Worm (Caenorhabditis elegans) whole organism, L1 larva: ENCODE measurements around the gene ZK892.5.
A peak's percentile ranks its signal among the peaks of the same experiment; 100 is the strongest.

Experiments
- C04F5.9 ChIP-seq: sonication (generic microtip); optimal IDR thresholded peaks from 2 replicates; lab custom pipeline; 2016; ENCODE audit warnings: missing genetic modification characterization, missing compliant biosample characterization
- C16A3.4 ChIP-seq: fragments of 150-350 bp; optimal IDR thresholded peaks from 2 replicates; lab custom pipeline; 2014; ENCODE audit warnings: missing biosample characterization, missing genetic modification characterization
- Y116A8C.19 ChIP-seq: sonication (generic microtip); optimal IDR thresholded peaks from 2 replicates; lab custom pipeline; 2016; ENCODE audit warnings: missing compliant biosample characterization, missing genetic modification characterization, borderline replicate concordance
- aha-1 ChIP-seq: fragments of 150-350 bp; optimal IDR thresholded peaks from 2 replicates; lab custom pipeline; 2014; ENCODE audit warnings: missing biosample characterization, missing genetic modification characterization
- aly-2 ChIP-seq: fragments of 150-350 bp; optimal IDR thresholded peaks from 2 replicates; lab custom pipeline; 2014; ENCODE audit warnings: missing biosample characterization, missing genetic modification characterization
- blmp-1 ChIP-seq: fragments of 150-350 bp; optimal IDR thresholded peaks from 2 replicates; lab custom pipeline; 2014; ENCODE audit warnings: missing biosample characterization, missing genetic modification characterization
- ceh-8 ChIP-seq: fragments of 200-800 bp; sonication (Bioruptor generic); optimal IDR thresholded peaks from 2 replicates; lab custom pipeline; 2018; ENCODE audit warnings: mild to moderate bottlenecking, missing genetic modification characterization, moderate library complexity, missing compliant biosample characterization
- ceh-82 ChIP-seq, 3 experiments: fragments of 150-350 bp in 1 of 3; sonication (generic microtip) in 2 of 3; optimal IDR thresholded peaks; 2 replicates each; lab custom pipeline; 2014 to 2017; ENCODE audit warnings: missing biosample characterization in 3 of 3, missing genetic modification characterization in 3 of 3
- ceh-88 ChIP-seq: fragments of 200-800 bp; sonication (Bioruptor generic); IDR thresholded peaks from 2 replicates; pipeline ENCODE4 v1.3.6; 2022; ENCODE audit warnings: missing genetic modification characterization, missing compliant biosample characterization
- dsc-1 ChIP-seq: sonication (generic microtip); optimal IDR thresholded peaks from 2 replicates; lab custom pipeline; 2016; ENCODE audit warnings: mild to moderate bottlenecking, missing genetic modification characterization, missing compliant biosample characterization
- efl-1 ChIP-seq, 4 experiments: fragments of 150-350 bp; optimal IDR thresholded peaks in 3 of 4; peaks in 1 of 4; 1 replicate in 1 of 4; 2 replicates in 3 of 4; lab custom pipeline; 2014; ENCODE audit warnings: missing biosample characterization in 2 of 4, missing genetic modification characterization in 2 of 4, missing genetic modification reagents in 2 of 4
- egl-13 ChIP-seq: sonication (generic microtip); optimal IDR thresholded peaks from 2 replicates; lab custom pipeline; 2016; ENCODE audit warnings: missing genotype, missing genetic modification reagents, missing genetic modification characterization, missing compliant biosample characterization
- elt-2 ChIP-seq: sonication (generic microtip); optimal IDR thresholded peaks from 2 replicates; lab custom pipeline; 2016; ENCODE audit warnings: missing genetic modification characterization, mild to moderate bottlenecking, inconsistent platforms, missing compliant biosample characterization, missing genetic modification reagents
- elt-3 ChIP-seq, 6 experiments: fragments of 150-350 bp in 1 of 6; sonication (generic microtip); optimal IDR thresholded peaks; 2 replicates each; lab custom pipeline; 2017 to 2018; ENCODE audit warnings: missing biosample characterization in 6 of 6, missing genetic modification characterization in 6 of 6, inconsistent platforms in 1 of 6
- grh-1 ChIP-seq: fragments of 200-800 bp; sonication (Bioruptor generic); IDR thresholded peaks from 2 replicates; pipeline ENCODE4 v1.3.6; 2022; ENCODE audit warnings: missing genetic modification reagents, missing genetic modification characterization, missing compliant biosample characterization
- irx-1 ChIP-seq: sonication (generic microtip); optimal IDR thresholded peaks from 2 replicates; lab custom pipeline; 2016; ENCODE audit warnings: missing genetic modification characterization, missing compliant biosample characterization
- lin-13 ChIP-seq: fragments of 150-350 bp; optimal IDR thresholded peaks from 2 replicates; lab custom pipeline; 2014; ENCODE audit warnings: missing biosample characterization, missing genetic modification reagents, missing genetic modification characterization
- lin-14 ChIP-seq: fragments of 200-800 bp; sonication (Bioruptor generic); optimal IDR thresholded peaks from 2 replicates; lab custom pipeline; 2018; ENCODE audit warnings: mild to moderate bottlenecking, missing genetic modification characterization, moderate library complexity, missing compliant biosample characterization
- lin-35 ChIP-seq, 2 experiments: fragments of 150-350 bp; optimal IDR thresholded peaks; 2 replicates each; lab custom pipeline; 2014; ENCODE audit warnings: missing biosample characterization in 2 of 2, missing genetic modification characterization in 2 of 2, missing genetic modification reagents in 2 of 2
- lin-39 ChIP-seq: fragments of 150-350 bp; optimal IDR thresholded peaks from 2 replicates; lab custom pipeline; 2014; ENCODE audit warnings: missing biosample characterization, missing genetic modification reagents, missing genetic modification characterization
- lir-3 ChIP-seq: sonication (generic microtip); optimal IDR thresholded peaks from 2 replicates; lab custom pipeline; 2016; ENCODE audit warnings: mild to moderate bottlenecking, missing genetic modification characterization, moderate library complexity, missing compliant biosample characterization; ENCODE audit not compliant: poor library complexity
- lsy-2 ChIP-seq, 2 experiments: fragments of 150-350 bp; optimal IDR thresholded peaks; 2 replicates each; lab custom pipeline; 2014; ENCODE audit warnings: missing biosample characterization in 2 of 2, missing genetic modification characterization in 2 of 2
- mab-9 ChIP-seq: fragments of 200-800 bp; sonication (Bioruptor generic); IDR thresholded peaks from 2 replicates; pipeline ENCODE4 v1.3.6; 2022; ENCODE audit warnings: missing genetic modification reagents, missing genetic modification characterization, missing compliant biosample characterization
- mdl-1 ChIP-seq, 2 experiments: fragments of 150-350 bp; optimal IDR thresholded peaks; 2 replicates each; lab custom pipeline; 2014 to 2017; ENCODE audit warnings: missing biosample characterization in 2 of 2, missing genetic modification characterization in 2 of 2, inconsistent platforms in 1 of 2
- mep-1 ChIP-seq: fragments of 150-350 bp; optimal IDR thresholded peaks from 2 replicates; lab custom pipeline; 2014; ENCODE audit warnings: missing biosample characterization, missing genetic modification characterization
- nhr-12 ChIP-seq: sonication (generic microtip); optimal IDR thresholded peaks from 2 replicates; lab custom pipeline; 2017; ENCODE audit warnings: missing biosample characterization, missing genetic modification characterization
- nhr-19 ChIP-seq: fragments of 200-800 bp; sonication (Bioruptor generic); conservative IDR thresholded peaks from 2 replicates; pipeline ENCODE4 v1.3.6; 2022; ENCODE audit warnings: missing genetic modification characterization, missing compliant biosample characterization
- nhr-20 ChIP-seq: sonication (generic microtip); optimal IDR thresholded peaks from 2 replicates; lab custom pipeline; 2016; ENCODE audit warnings: mild to moderate bottlenecking, missing genetic modification characterization, missing compliant biosample characterization
- nhr-237 ChIP-seq: fragments of 150-350 bp; optimal IDR thresholded peaks from 2 replicates; lab custom pipeline; 2014; ENCODE audit warnings: missing biosample characterization, missing genetic modification characterization
- nhr-28 ChIP-seq: fragments of 150-350 bp; optimal IDR thresholded peaks from 2 replicates; lab custom pipeline; 2014; ENCODE audit warnings: missing biosample characterization, missing genetic modification characterization
- nhr-71 ChIP-seq: sonication (generic microtip); optimal IDR thresholded peaks from 2 replicates; lab custom pipeline; 2016; ENCODE audit warnings: mild to moderate bottlenecking, missing genetic modification characterization, moderate library complexity, missing compliant biosample characterization
- nhr-84 ChIP-seq: sonication (generic microtip); optimal IDR thresholded peaks from 2 replicates; lab custom pipeline; 2017; ENCODE audit warnings: missing biosample characterization, missing genetic modification characterization
- nhr-85 ChIP-seq: sonication (generic microtip); peaks from one replicate; lab custom pipeline; 2016; ENCODE audit warnings: missing genetic modification characterization, inconsistent platforms, missing compliant biosample characterization
- nhr-90 ChIP-seq: sonication (generic microtip); optimal IDR thresholded peaks from 2 replicates; lab custom pipeline; 2016; ENCODE audit warnings: mild to moderate bottlenecking, missing genetic modification characterization, missing compliant biosample characterization; ENCODE audit not compliant: poor library complexity
- pax-3 ChIP-seq: fragments of 200-800 bp; sonication (Bioruptor generic); optimal IDR thresholded peaks from 2 replicates; lab custom pipeline; 2018; ENCODE audit warnings: mild to moderate bottlenecking, missing genetic modification characterization, moderate library complexity, missing compliant biosample characterization
- snu-23 ChIP-seq: sonication (generic microtip); optimal IDR thresholded peaks from 2 replicates; lab custom pipeline; 2016; ENCODE audit warnings: missing genetic modification characterization, missing compliant biosample characterization
- tbx-2 ChIP-seq: sonication (generic microtip); optimal IDR thresholded peaks from 2 replicates; lab custom pipeline; 2016; ENCODE audit warnings: missing genetic modification characterization, missing compliant biosample characterization
- unc-130 ChIP-seq: fragments of 150-350 bp; optimal IDR thresholded peaks from 2 replicates; lab custom pipeline; 2017; ENCODE audit warnings: missing biosample characterization, missing genetic modification characterization, inconsistent platforms
- unc-30 ChIP-seq: sonication (generic microtip); optimal IDR thresholded peaks from 2 replicates; lab custom pipeline; 2017; ENCODE audit warnings: missing biosample characterization, missing genetic modification characterization
- unc-86 ChIP-seq: sonication (generic microtip); optimal IDR thresholded peaks from 2 replicates; lab custom pipeline; 2016; ENCODE audit warnings: missing genetic modification characterization, missing compliant biosample characterization

ZK892.5 gene

DNA sequence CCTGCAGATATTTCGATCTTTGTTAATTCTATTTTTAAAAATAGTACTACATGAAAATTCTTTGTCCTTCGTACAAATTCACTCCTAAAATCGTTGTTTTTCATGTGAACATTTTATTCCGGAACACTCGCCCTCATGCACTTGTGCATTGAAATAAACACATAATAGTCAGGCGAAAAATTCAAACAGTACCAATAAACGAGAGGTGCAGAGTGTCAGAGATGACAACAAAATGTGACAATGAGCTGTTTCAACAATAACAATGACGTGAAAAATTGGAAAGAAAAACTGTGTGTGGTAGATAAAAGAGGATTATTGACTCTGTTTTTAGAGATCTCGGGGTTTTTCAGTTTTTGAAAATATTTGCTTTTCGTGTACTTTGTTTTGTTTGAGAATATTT lies 20.2 kb downstream of the ZK892.5 start, which contains the start of gene F52H3.6:
Gene F52H3.6 (minus strand): TSS at position 228 of the 400 bp plus-strand sequence.
- no peak for TF ChIP-seq lir-3 (tag; lab: Kevin White, UChicago)
- TF ChIP-seq elt-2 (tag; lab: Kevin White, UChicago), result peak; percentile 16
- no peak for TF ChIP-seq efl-1 (optimal IDR thresholded peaks at IDR 0.05; lab: Kevin White, UChicago)
- peak in 1 of 2 experiments; percentile 21 for TF ChIP-seq efl-1 (GFP tag; optimal IDR thresholded peaks at IDR 0.05 in 1 of 2; lab: Kevin White, UChicago)
- no peak for TF ChIP-seq nhr-84 (tag; lab: Kevin White, UChicago)
- TF ChIP-seq lin-35 (GFP tag; optimal IDR thresholded peaks at IDR 0.05; lab: Kevin White, UChicago), result peak in 1 of 2 experiments; percentile 10
- TF ChIP-seq, all 84 proteins: peak for 3

DNA sequence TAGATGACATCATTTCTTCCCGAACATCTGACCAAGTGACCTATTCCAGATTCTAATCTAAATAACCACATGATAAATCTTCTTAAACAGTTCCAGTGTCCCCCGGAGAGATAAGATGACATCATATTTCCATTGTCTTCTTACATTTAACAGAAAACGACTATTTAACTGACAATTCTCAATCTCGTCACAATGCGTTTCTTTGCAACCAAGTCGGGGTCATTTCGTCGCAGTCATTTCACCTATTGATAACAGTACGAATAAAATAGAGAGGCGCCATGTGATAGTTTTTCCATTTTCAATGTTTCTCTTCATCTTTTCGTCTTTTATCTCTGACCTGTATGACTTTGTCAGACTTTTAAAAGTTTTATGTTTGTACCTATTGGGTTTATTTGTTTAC lies 21.0 kb downstream of the ZK892.5 start:
- TF ChIP-seq elt-3 (tag; optimal IDR thresholded peaks at IDR 0.05; lab: Kevin White, UChicago), result peak in 4 of 6 experiments; percentile 24 to 85 (median 59)
- no peak for TF ChIP-seq unc-86 (tag; lab: Kevin White, UChicago)
- TF ChIP-seq nhr-20 (tag; lab: Kevin White, UChicago), result peak; percentile 75
- TF ChIP-seq dsc-1 (tag; lab: Kevin White, UChicago), result no peak
- TF ChIP-seq ceh-88 (GFP tag; lab: Robert Waterston, UW), result no peak
- peak; percentile 90 for TF ChIP-seq nhr-85
- TF ChIP-seq nhr-71 (tag; lab: Kevin White, UChicago), result peak; percentile 60
- peak in 1 of 2 experiments; percentile 57 for TF ChIP-seq lin-35 (GFP tag; optimal IDR thresholded peaks at IDR 0.05; lab: Kevin White, UChicago)
- TF ChIP-seq snu-23 (GFP tag; lab: Kevin White, UChicago), result peak; percentile 59
- TF ChIP-seq lsy-2 (tag; optimal IDR thresholded peaks at IDR 0.05; lab: Kevin White, UChicago), result peak in 1 of 2 experiments; percentile 8
- peak; percentile 13 for TF ChIP-seq tbx-2 (tag; lab: Kevin White, UChicago)
- TF ChIP-seq nhr-90 (tag; lab: Kevin White, UChicago), result peak; percentile 58
- TF ChIP-seq mep-1 (tag; lab: Kevin White, UChicago), result peak; percentile 44
- peak; percentile 53 for TF ChIP-seq elt-2 (tag; lab: Kevin White, UChicago)
- TF ChIP-seq blmp-1 (tag; lab: Kevin White, UChicago), result peak; percentile 84
- no peak for TF ChIP-seq unc-30 (tag; lab: Kevin White, UChicago)
- TF ChIP-seq nhr-19 (GFP tag; lab: Robert Waterston, UW), result peak; percentile 32; the same call in 1 of the 2 replicates
- peak; percentile 73 for TF ChIP-seq lin-14

DNA sequence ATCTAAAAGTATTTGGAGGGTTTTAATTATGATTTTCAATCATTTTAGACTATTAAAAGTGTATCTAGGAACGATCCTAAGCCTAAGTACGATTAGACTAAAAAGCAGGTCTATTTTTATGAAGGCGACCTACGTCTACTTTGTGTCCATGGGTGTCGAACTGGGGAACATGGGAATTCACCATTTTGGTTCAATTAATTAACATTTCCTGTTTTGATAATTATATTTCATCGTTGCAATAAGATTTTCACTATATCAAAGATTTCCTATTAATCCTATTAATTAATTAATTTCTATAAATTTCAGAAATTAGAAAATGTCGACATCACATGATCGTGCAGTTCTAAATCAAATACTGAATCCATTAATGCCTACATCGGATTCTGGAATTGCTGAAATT lies 21.9 kb downstream of the ZK892.5 start, which contains the start of gene ttc-36:
Gene ttc-36 (plus strand): TSS at position 301 of the 400 bp plus-strand sequence.
- TF ChIP-seq grh-1 (GFP tag; lab: Robert Waterston, UW) (no peak), ceh-8 (GFP tag; lab: Kevin White, UChicago) (no peak), mab-9 (GFP tag; lab: Robert Waterston, UW) (no peak), irx-1 (tag; lab: Kevin White, UChicago) (no peak), nhr-20 (tag; lab: Kevin White, UChicago) (no peak), nhr-28 (tag; lab: Kevin White, UChicago) (no peak), aly-2 (tag; lab: Kevin White, UChicago) (no peak), Y116A8C.19 (tag; lab: Kevin White, UChicago) (no peak), nhr-71 (tag; lab: Kevin White, UChicago) (no peak), egl-13 (tag; lab: Kevin White, UChicago) (no peak), unc-86 (tag; lab: Kevin White, UChicago) (no peak), nhr-12 (tag; lab: Kevin White, UChicago) (no peak), nhr-19 (GFP tag; lab: Robert Waterston, UW) (no peak), nhr-237 (tag; lab: Kevin White, UChicago) (no peak), aha-1 (tag; lab: Kevin White, UChicago) (no peak)

DNA sequence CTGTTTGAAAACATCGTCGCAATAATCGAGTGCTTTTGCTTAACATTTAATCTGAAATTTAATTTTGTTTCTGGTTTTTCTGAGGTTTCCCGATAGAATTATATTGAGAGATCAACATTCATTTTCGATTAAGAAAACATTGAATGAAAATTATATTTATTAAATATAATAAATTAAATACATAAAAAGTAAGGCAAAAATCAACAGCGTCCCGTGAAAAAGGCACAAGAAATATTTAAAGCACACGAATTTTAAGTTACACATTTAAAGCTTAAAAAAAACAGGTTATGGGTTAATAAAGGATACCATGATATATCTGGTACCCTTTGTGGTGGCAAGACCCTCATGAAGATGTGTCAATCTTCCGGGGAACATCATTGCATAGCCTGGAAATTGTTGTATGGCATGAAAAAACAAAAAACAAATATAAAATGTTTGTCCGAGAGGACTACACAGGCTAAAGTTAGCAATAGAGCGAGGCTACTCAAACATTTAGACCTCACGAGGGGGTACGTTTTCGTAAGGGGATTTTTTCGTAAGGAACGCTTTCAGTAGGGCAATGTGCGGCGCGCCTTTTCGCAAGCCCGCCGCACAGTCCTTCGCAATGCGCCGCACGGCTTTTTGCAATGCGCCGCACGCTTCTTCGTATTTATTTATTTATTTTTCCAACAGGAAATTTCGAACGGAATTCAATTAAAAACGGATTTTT lies 25.3 kb downstream of the ZK892.5 start, which contains the start of gene mtcu-2:
Gene mtcu-2 (minus strand): TSS at position 51 of the 709 bp plus-strand sequence.
- peak; percentile 89 for TF ChIP-seq lin-14
- TF ChIP-seq tbx-2 (tag; lab: Kevin White, UChicago), result peak; percentile 85
- TF ChIP-seq C04F5.9 (tag; lab: Kevin White, UChicago), result peak; percentile 61
- peak in 1 of 2 experiments; percentile 45 for TF ChIP-seq mdl-1 (tag; optimal IDR thresholded peaks at IDR 0.05; lab: Kevin White, UChicago)
- peak; percentile 79 for TF ChIP-seq snu-23 (GFP tag; lab: Kevin White, UChicago)
- peak; percentile 39 for TF ChIP-seq lin-39 (tag; lab: Kevin White, UChicago)
- TF ChIP-seq ceh-8 (GFP tag; lab: Kevin White, UChicago), result peak; percentile 10
- peak; percentile 46 for TF ChIP-seq lin-13
- peak; percentile 80 to 81 for TF ChIP-seq efl-1 (optimal IDR thresholded peaks at IDR 0.05; lab: Kevin White, UChicago)
- TF ChIP-seq efl-1 (GFP tag; optimal IDR thresholded peaks at IDR 0.05 in 1 of 2; lab: Kevin White, UChicago), result peak; percentile 71 to 97
- peak; percentile 24 for TF ChIP-seq nhr-237 (tag; lab: Kevin White, UChicago)
- TF ChIP-seq ceh-88 (GFP tag; lab: Robert Waterston, UW), result peak; percentile 98
- TF ChIP-seq nhr-19 (GFP tag; lab: Robert Waterston, UW), result peak; percentile 98
- peak; percentile 79 for TF ChIP-seq lir-3 (tag; lab: Kevin White, UChicago)
- TF ChIP-seq ceh-82 (tag; optimal IDR thresholded peaks at IDR 0.05; lab: Kevin White, UChicago), result peak; percentile 82 to 88 (median 83)
- peak; percentile 53 for TF ChIP-seq unc-130
- TF ChIP-seq unc-86 (tag; lab: Kevin White, UChicago), result peak; percentile 85
- TF ChIP-seq lsy-2 (tag; optimal IDR thresholded peaks at IDR 0.05; lab: Kevin White, UChicago), result peak; percentile 74 to 88
- TF ChIP-seq nhr-90 (tag; lab: Kevin White, UChicago), result peak; percentile 84
- TF ChIP-seq pax-3 (tag; lab: Kevin White, UChicago), result peak; percentile 81
- peak; percentile 80 for TF ChIP-seq C16A3.4 (tag; lab: Kevin White, UChicago)
